Worm (Caenorhabditis elegans): ENCODE results near the gene Y57E12AL.2.
"Not testable (repeated sequence)": the region's sequence is repeated elsewhere in the genome, so short reads cannot be mapped to it uniquely, and the experiment has no call there.

Gene Y57E12AL.2

DNA sequence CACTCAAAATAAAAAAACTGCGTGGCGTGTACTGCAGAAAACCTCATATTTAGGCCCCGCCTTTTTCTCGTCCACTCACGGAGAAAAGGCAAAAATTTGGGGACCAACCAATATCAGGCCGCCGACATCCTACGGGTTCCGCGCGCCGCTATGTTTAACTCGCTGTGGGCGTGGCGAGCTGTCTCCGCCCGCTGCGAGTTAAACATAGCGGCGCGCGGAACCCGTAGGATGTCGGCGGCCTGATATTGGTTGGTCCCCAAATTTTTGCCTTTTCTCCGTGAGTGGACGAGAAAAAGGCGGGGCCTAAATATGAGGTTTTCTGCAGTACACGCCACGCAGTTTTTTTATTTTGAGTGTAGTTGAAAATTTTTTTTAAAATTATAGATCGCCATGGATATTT is 4.9 kb downstream of the Y57E12AL.2 start, which contains the start of gene tmem-258:
Gene tmem-258, plus strand, starts transcription at position 385 of the 400 bp plus-strand sequence.
- not testable (repeated sequence) for TF ChIP-seq unc-39, mdl-1, nhr-11 (tag; optimal IDR thresholded peaks at IDR 0.05)

DNA sequence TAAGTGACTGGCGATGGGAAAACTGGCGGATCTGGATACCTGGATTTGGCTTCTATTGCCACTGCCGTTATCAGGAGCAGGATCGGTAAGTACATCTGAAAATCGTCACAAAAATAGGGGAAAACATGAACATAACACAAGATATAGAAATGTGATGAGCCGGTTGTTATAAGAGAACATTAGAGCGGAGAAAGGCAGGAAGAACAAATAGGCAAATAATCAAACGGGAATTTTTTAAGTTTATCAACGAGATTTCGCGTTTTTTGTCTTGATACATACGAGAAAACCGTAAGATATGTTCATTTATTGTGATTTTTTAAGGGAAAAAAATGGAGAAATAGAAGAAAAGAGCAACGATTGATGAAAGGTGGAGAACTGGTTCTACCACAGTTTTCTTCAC is 7.3 kb downstream of the Y57E12AL.2 start, which contains the start of gene Y57E12AR.1:
Gene Y57E12AR.1, minus strand, starts transcription at position 101 of the 400 bp plus-strand sequence.
- no peak for TF ChIP-seq sem-4 (tag; optimal IDR thresholded peaks at IDR 0.05)
- TF ChIP-seq gmeb-1 (tag; optimal IDR thresholded peaks at IDR 0.05) = no peak
- TF ChIP-seq egl-27 (tag; optimal IDR thresholded peaks at IDR 0.05) = no peak
- no peak for TF ChIP-seq mdl-1 (tag; optimal IDR thresholded peaks at IDR 0.05)
- no peak for TF ChIP-seq lin-11 (tag; optimal IDR thresholded peaks at IDR 0.05)
- no peak for TF ChIP-seq alr-1 (tag; optimal IDR thresholded peaks at IDR 0.05)
- TF ChIP-seq nhr-237 (tag; optimal IDR thresholded peaks at IDR 0.05) = no peak
- no peak for TF ChIP-seq ztf-4 (tag; optimal IDR thresholded peaks at IDR 0.05)
- no peak for TF ChIP-seq elt-3 (tag; optimal IDR thresholded peaks at IDR 0.05)
- no peak for TF ChIP-seq ztf-11 (tag; optimal IDR thresholded peaks at IDR 0.05)
- TF ChIP-seq blmp-1 (tag; optimal IDR thresholded peaks at IDR 0.05; ENCODE audit: insufficient read depth) = no peak
- TF ChIP-seq elt-1 (tag; optimal IDR thresholded peaks at IDR 0.05) = no peak

DNA sequence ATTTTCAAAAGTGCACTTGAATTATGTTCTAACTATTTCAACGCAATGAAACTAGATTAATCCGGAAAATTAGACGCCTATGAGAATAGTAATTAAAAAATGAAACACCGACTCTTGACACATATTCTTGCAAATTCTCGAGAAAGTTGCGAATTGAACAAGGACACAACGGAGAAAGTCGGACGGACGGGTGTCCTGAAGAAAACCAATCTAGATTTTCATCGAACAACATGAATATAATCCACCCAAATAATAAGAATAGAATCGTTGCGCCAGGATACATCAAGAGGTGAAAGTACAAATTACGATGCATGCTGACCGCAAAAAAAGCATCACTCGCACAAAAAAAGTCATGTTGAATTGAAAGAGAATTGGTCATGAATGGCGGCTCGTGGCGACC is 11.0 kb downstream of the Y57E12AL.2 start:
- no peak for TF ChIP-seq egl-27 (tag; optimal IDR thresholded peaks at IDR 0.05)
- no peak for TF ChIP-seq fos-1 (tag; optimal IDR thresholded peaks at IDR 0.05)
- TF ChIP-seq Y55F3AM.14 (GFP tag; optimal IDR thresholded peaks at IDR 0.05) = no peak
- TF ChIP-seq ZK546.5 (tag; optimal IDR thresholded peaks at IDR 0.05) = no peak
- TF ChIP-seq snpc-4 (tag; optimal IDR thresholded peaks at IDR 0.05) = no peak

DNA sequence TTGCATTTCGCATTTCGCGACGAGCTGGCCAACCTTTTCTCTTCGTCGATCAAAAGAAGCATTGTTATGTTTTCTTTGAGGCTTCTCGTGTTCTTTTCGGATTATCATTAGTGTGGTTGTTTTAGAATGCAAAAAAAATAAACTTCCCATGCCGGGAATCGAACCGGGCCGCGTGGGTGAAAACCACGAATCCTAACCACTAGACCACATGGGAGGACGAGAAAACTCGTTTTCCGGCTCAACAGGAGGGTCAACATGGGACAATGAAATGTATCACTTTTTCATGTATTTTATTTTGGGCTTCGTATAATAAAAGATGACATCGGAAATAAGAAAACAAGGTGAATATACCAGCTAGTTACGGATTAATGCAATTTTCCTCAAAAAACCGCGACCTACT is 11.7 kb downstream of the Y57E12AL.2 start:
- TF ChIP-seq alr-1 (tag; optimal IDR thresholded peaks at IDR 0.05) = no peak
- TF ChIP-seq aly-2 (tag; optimal IDR thresholded peaks at IDR 0.05) = no peak
- no peak for TF ChIP-seq skn-1 (tag; optimal IDR thresholded peaks at IDR 0.05)
- TF ChIP-seq blmp-1 (tag; optimal IDR thresholded peaks at IDR 0.05; ENCODE audit: insufficient read depth) = no peak
- no peak for TF ChIP-seq ztf-1 (GFP tag; conservative IDR thresholded peaks at IDR 0.05)
- no peak for TF ChIP-seq lin-39 (tag; optimal IDR thresholded peaks at IDR 0.05)

DNA sequence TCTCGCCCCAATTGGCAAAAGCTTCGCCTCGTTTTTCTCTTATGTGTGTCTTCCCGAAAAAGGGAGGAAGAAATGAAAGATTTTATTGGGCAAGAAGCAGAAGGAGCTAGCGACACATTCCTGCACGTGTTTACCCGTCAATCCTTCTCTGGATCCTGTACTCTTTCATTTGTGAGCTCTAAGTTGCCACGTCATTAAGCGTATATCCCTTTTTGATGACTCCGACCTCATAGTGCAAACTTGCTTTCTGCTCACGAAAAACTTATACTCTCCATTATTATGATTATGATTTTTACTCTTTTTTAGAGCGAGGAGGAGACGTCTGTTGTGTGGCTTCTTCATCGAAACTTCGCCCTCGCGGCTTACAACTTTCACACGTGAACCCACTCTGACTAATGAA is 14.4 kb downstream of the Y57E12AL.2 start, which contains the start of gene F27B10.1:
Gene F27B10.1, plus strand, starts transcription at position 301 of the 400 bp plus-strand sequence.
- TF ChIP-seq crh-2 (tag; optimal IDR thresholded peaks at IDR 0.05) = peak; percentile 41
- no peak for TF ChIP-seq C34F6.9 (tag; optimal IDR thresholded peaks at IDR 0.05)

DNA sequence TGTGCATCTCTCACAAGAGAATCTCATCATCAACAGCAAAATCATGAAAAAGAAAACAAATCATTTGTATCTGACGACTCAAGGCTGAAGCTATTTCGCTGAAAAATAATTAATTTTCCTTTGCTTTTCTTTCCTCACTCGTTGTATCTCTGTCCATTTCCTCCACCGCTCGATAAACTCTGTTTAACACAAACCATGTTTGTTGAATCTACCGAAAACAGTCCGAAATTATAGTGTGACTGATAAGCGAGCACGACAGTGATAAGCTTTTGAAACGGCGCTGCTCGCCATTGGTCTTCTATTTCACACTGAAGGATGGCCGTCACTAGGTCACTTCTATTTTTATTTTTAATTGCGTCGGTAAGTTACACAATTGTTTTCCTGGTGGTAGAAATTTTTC is 17.8 kb downstream of the Y57E12AL.2 start, which contains the start of gene npa-1:
Gene npa-1, plus strand, starts transcription at position 142 of the 400 bp plus-strand sequence.
- TF ChIP-seq sma-3 (GFP tag; optimal IDR thresholded peaks at IDR 0.05) = no peak
- peak; percentile 30 for TF ChIP-seq fos-1 (tag; optimal IDR thresholded peaks at IDR 0.05)
- no peak for TF ChIP-seq mdl-1 (tag; optimal IDR thresholded peaks at IDR 0.05)
- no peak for TF ChIP-seq C34F6.9 (tag; optimal IDR thresholded peaks at IDR 0.05)

DNA sequence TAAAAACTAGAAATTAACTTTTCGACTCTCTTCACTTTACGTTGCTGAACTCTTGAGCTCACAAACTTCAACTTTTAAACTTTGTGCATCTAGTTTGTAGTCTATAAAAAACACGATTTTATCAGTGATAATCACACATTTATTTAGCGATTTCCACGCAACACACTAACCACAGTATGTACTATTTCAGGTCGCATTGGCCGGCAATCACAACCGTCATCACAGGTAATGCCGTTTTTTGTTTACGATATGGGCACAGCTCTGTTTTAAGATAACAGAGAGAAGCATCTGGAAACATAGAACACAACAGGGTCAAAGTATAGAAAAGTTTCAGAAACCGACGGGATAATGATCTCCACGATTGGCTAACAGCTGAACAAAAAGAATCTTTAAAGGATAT is 18.3 kb downstream of the Y57E12AL.2 start:
- TF ChIP-seq nhr-12 (tag; optimal IDR thresholded peaks at IDR 0.05) (no peak), sma-3 (GFP tag; optimal IDR thresholded peaks at IDR 0.05) (no peak), blmp-1 (tag; optimal IDR thresholded peaks at IDR 0.05; ENCODE audit: insufficient read depth) (no peak), crh-2 (tag; optimal IDR thresholded peaks at IDR 0.05) (peak; percentile 62), C34F6.9 (tag; optimal IDR thresholded peaks at IDR 0.05) (no peak), sma-9 (GFP tag; optimal IDR thresholded peaks at IDR 0.05) (peak; percentile 35), sma-9 (tag; optimal IDR thresholded peaks at IDR 0.05) (no peak), lin-13 (GFP tag; optimal IDR thresholded peaks at IDR 0.05) (no peak), Y55F3AM.14 (GFP tag; optimal IDR thresholded peaks at IDR 0.05) (no peak), gmeb-1 (tag; optimal IDR thresholded peaks at IDR 0.05) (no peak), ZK546.5 (tag; optimal IDR thresholded peaks at IDR 0.05) (no peak), zag-1 (tag; optimal IDR thresholded peaks at IDR 0.05) (no peak), elt-3 (tag; optimal IDR thresholded peaks at IDR 0.05) (no peak), elt-1 (tag; optimal IDR thresholded peaks at IDR 0.05) (no peak), mab-5 (tag; optimal IDR thresholded peaks at IDR 0.05) (no peak), nhr-77 (tag; optimal IDR thresholded peaks at IDR 0.05) (no peak), fos-1 (tag; optimal IDR thresholded peaks at IDR 0.05) (peak; percentile 8), nhr-11 (tag; optimal IDR thresholded peaks at IDR 0.05) (no peak), unc-39 (tag; optimal IDR thresholded peaks at IDR 0.05) (no peak), peb-1 (tag; optimal IDR thresholded peaks at IDR 0.05) (no peak), nhr-129 (tag; optimal IDR thresholded peaks at IDR 0.05) (peak; percentile 58), R02D3.7 (tag; optimal IDR thresholded peaks at IDR 0.05) (no peak), ztf-4 (tag; optimal IDR thresholded peaks at IDR 0.05) (no peak), skn-1 (tag; optimal IDR thresholded peaks at IDR 0.05) (no peak), nhr-237 (tag; optimal IDR thresholded peaks at IDR 0.05) (no peak), egl-27 (tag; optimal IDR thresholded peaks at IDR 0.05) (no peak)
